Worm (Caenorhabditis elegans) whole organism, young adult: Measurements from ENCODE around the gene sdz-9.

Experiments
- B0261.1 ChIP-seq: sonication (generic microtip); optimal IDR thresholded peaks from 2 replicates; lab custom pipeline; 2016; ENCODE audit warnings: mild to moderate bottlenecking, missing genetic modification characterization, moderate library complexity, missing compliant biosample characterization
- B0336.3 ChIP-seq: fragments of 200-800 bp; sonication (Bioruptor generic); IDR thresholded peaks from 2 replicates; pipeline ENCODE4 v1.3.6; 2022; ENCODE audit warnings: missing genetic modification characterization, missing compliant biosample characterization
- C06A6.2 ChIP-seq: fragments of 200-800 bp; sonication (Bioruptor generic); conservative IDR thresholded peaks from 2 replicates; pipeline ENCODE4 v1.3.6; 2022; ENCODE audit warnings: missing genetic modification characterization, missing compliant biosample characterization
- C17E4.6 ChIP-seq: fragments of 200-800 bp; sonication (Bioruptor generic); IDR thresholded peaks from 2 replicates; pipeline ENCODE4 v1.3.6; 2022; ENCODE audit warnings: missing genetic modification reagents, missing genetic modification characterization, missing compliant biosample characterization
- F33H1.4 ChIP-seq: fragments of 200-800 bp; sonication (Bioruptor generic); IDR thresholded peaks from 2 replicates; pipeline ENCODE4 v1.3.6; 2022; ENCODE audit warnings: missing genetic modification reagents, missing genetic modification characterization, missing compliant biosample characterization
- F37B4.10 ChIP-seq: fragments of 200-800 bp; sonication (Bioruptor generic); IDR thresholded peaks from 2 replicates; pipeline ENCODE4 v1.3.6; 2022; ENCODE audit warnings: missing genetic modification characterization, missing compliant biosample characterization
- F49E8.2 ChIP-seq: sonication (generic microtip); optimal IDR thresholded peaks from 3 replicates; lab custom pipeline; 2017; ENCODE audit warnings: missing genetic modification characterization, mild to moderate bottlenecking, missing compliant biosample characterization, antibody characterized with exemption, moderate library complexity; ENCODE audit not compliant: insufficient read depth
- F55B11.4 ChIP-seq: sonication (generic microtip); optimal IDR thresholded peaks from 2 replicates; lab custom pipeline; 2016; ENCODE audit warnings: missing compliant biosample characterization, missing genetic modification characterization, borderline replicate concordance; ENCODE audit not compliant: insufficient read depth
- F57A8.1 ChIP-seq: fragments of 200-800 bp; sonication (Bioruptor generic); optimal IDR thresholded peaks from 2 replicates; lab custom pipeline; 2018; ENCODE audit warnings: mild to moderate bottlenecking, missing genetic modification characterization, moderate library complexity, missing compliant biosample characterization
- K11D2.4 ChIP-seq: fragments of 200-800 bp; sonication (Bioruptor generic); IDR thresholded peaks from 2 replicates; pipeline ENCODE4 v1.3.6; 2022; ENCODE audit warnings: missing genetic modification reagents, missing genetic modification characterization, missing compliant biosample characterization
- Y67H2A.10 ChIP-seq: fragments of 200-800 bp; sonication (Bioruptor generic); conservative IDR thresholded peaks from 2 replicates; pipeline ENCODE4 v1.3.6; 2022; ENCODE audit warnings: missing genetic modification reagents, missing genetic modification characterization, missing compliant biosample characterization
- Y79H2A.3 ChIP-seq: fragments of 200-800 bp; sonication (Bioruptor generic); conservative IDR thresholded peaks from 2 replicates; pipeline ENCODE4 v1.3.6; 2022; ENCODE audit warnings: missing genetic modification reagents, missing genetic modification characterization, missing compliant biosample characterization
- Y95B8A.8 ChIP-seq: fragments of 200-800 bp; sonication (Bioruptor generic); IDR thresholded peaks from 2 replicates; pipeline ENCODE4 v1.3.6; 2022; ENCODE audit warnings: missing genetic modification reagents, missing genetic modification characterization, missing compliant biosample characterization
- ZK185.1 ChIP-seq: sonication (generic microtip); optimal IDR thresholded peaks from 2 replicates; lab custom pipeline; 2016; ENCODE audit warnings: mild to moderate bottlenecking, missing genetic modification characterization, missing compliant biosample characterization; ENCODE audit not compliant: poor library complexity, severe bottlenecking
- ccch-3 ChIP-seq: fragments of 200-800 bp; sonication (Bioruptor generic); optimal IDR thresholded peaks from 2 replicates; lab custom pipeline; 2018; ENCODE audit warnings: mild to moderate bottlenecking, missing genetic modification characterization, missing compliant biosample characterization
- dpl-1 ChIP-seq: fragments of 150-350 bp; optimal IDR thresholded peaks from 2 replicates; lab custom pipeline; 2014; ENCODE audit warnings: missing biosample characterization, missing genetic modification reagents, missing genetic modification characterization
- egl-18 ChIP-seq: fragments of 200-800 bp; sonication (Bioruptor generic); IDR thresholded peaks from 2 replicates; pipeline ENCODE4 v1.3.6; 2022; ENCODE audit warnings: missing genetic modification reagents, missing genetic modification characterization, missing compliant biosample characterization
- ekl-4 ChIP-seq: fragments of 200-800 bp; sonication (Bioruptor generic); IDR thresholded peaks from 2 replicates; pipeline ENCODE4 v1.3.6; 2022; ENCODE audit warnings: missing genetic modification reagents, missing genetic modification characterization, missing compliant biosample characterization
- gei-17 ChIP-seq: fragments of 200-800 bp; sonication (Bioruptor generic); optimal IDR thresholded peaks from 2 replicates; lab custom pipeline; 2018; ENCODE audit warnings: mild to moderate bottlenecking, missing genetic modification characterization, missing compliant biosample characterization
- hlh-26 ChIP-seq: fragments of 200-800 bp; sonication (Bioruptor generic); conservative IDR thresholded peaks from 2 replicates; pipeline ENCODE4 v1.3.6; 2022; ENCODE audit warnings: missing genetic modification reagents, missing genetic modification characterization, missing compliant biosample characterization
- hrde-1 ChIP-seq: sonication (generic microtip); optimal IDR thresholded peaks from 2 replicates; lab custom pipeline; 2016; ENCODE audit warnings: missing genetic modification characterization, mild to moderate bottlenecking, missing compliant biosample characterization, moderate library complexity, missing genotype, missing genetic modification reagents, borderline replicate concordance
- lag-1 ChIP-seq: fragments of 200-800 bp; sonication (Bioruptor generic); IDR thresholded peaks from 2 replicates; pipeline ENCODE4 v1.3.6; 2022; ENCODE audit warnings: missing genetic modification reagents, missing genetic modification characterization, missing compliant biosample characterization
- lin-54 ChIP-seq: fragments of 200-800 bp; sonication (Bioruptor generic); optimal IDR thresholded peaks from 2 replicates; lab custom pipeline; 2018; ENCODE audit warnings: mild to moderate bottlenecking, missing genetic modification characterization, missing compliant biosample characterization
- lsl-1 ChIP-seq: fragments of 200-800 bp; sonication (Bioruptor generic); optimal IDR thresholded peaks from 2 replicates; lab custom pipeline; 2018; ENCODE audit warnings: mild to moderate bottlenecking, missing genetic modification characterization, moderate library complexity, missing compliant biosample characterization
- mel-28 ChIP-seq: sonication (generic microtip); optimal IDR thresholded peaks from 2 replicates; lab custom pipeline; 2016; ENCODE audit warnings: borderline replicate concordance, mild to moderate bottlenecking, missing genetic modification characterization, missing compliant biosample characterization
- nfya-1 ChIP-seq: sonication (generic microtip); optimal IDR thresholded peaks from 2 replicates; lab custom pipeline; 2017; ENCODE audit warnings: antibody characterized with exemption, missing compliant biosample characterization, missing genetic modification characterization, borderline replicate concordance; ENCODE audit not compliant: insufficient read depth
- rcor-1 ChIP-seq: fragments of 200-800 bp; sonication (Bioruptor generic); IDR thresholded peaks from 2 replicates; pipeline ENCODE4 v1.3.6; 2022; ENCODE audit warnings: missing genetic modification reagents, missing genetic modification characterization, missing compliant biosample characterization
- sdz-38 ChIP-seq: sonication (generic microtip); optimal IDR thresholded peaks from 2 replicates; lab custom pipeline; 2016; ENCODE audit warnings: missing genotype, missing genetic modification characterization, missing compliant biosample characterization
- snpc-4 ChIP-seq, 5 experiments: fragments of 150-350 bp in 1 of 5; sonication (generic microtip) in 4 of 5; optimal IDR thresholded peaks; 2 replicates each; lab custom pipeline; 2014 to 2018; ENCODE audit warnings: missing genetic modification characterization in 5 of 5, missing biosample characterization in 3 of 5, antibody characterized with exemption in 2 of 5, mild to moderate bottlenecking in 2 of 5, missing compliant biosample characterization in 2 of 5, missing genotype in 2 of 5, moderate library complexity in 2 of 5, missing genetic modification reagents in 1 of 5
- somi-1 ChIP-seq: fragments of 200-800 bp; sonication (Bioruptor generic); optimal IDR thresholded peaks from 2 replicates; lab custom pipeline; 2018; ENCODE audit warnings: mild to moderate bottlenecking, missing genetic modification characterization, missing compliant biosample characterization
- tbx-9 ChIP-seq: sonication (generic microtip); optimal IDR thresholded peaks from 2 replicates; lab custom pipeline; 2016; ENCODE audit warnings: borderline replicate concordance, missing genetic modification characterization, inconsistent platforms, missing compliant biosample characterization
- unc-62 ChIP-seq: fragments of 150-350 bp; optimal IDR thresholded peaks from 2 replicates; lab custom pipeline; 2014; ENCODE audit warnings: missing biosample characterization, missing genetic modification reagents, missing genetic modification characterization
- ztf-18 ChIP-seq: sonication (generic microtip); optimal IDR thresholded peaks from 2 replicates; lab custom pipeline; 2016; ENCODE audit warnings: missing genotype, mild to moderate bottlenecking, missing genetic modification characterization, missing compliant biosample characterization
- ztf-22 ChIP-seq: fragments of 200-800 bp; sonication (Bioruptor generic); optimal IDR thresholded peaks from 2 replicates; lab custom pipeline; 2018; ENCODE audit warnings: mild to moderate bottlenecking, missing genetic modification characterization, moderate library complexity, missing compliant biosample characterization
- ztf-26 ChIP-seq: sonication (generic microtip); optimal IDR thresholded peaks from 2 replicates; lab custom pipeline; 2017; ENCODE audit warnings: missing genetic modification characterization, missing compliant biosample characterization

Gene sdz-9

DNA sequence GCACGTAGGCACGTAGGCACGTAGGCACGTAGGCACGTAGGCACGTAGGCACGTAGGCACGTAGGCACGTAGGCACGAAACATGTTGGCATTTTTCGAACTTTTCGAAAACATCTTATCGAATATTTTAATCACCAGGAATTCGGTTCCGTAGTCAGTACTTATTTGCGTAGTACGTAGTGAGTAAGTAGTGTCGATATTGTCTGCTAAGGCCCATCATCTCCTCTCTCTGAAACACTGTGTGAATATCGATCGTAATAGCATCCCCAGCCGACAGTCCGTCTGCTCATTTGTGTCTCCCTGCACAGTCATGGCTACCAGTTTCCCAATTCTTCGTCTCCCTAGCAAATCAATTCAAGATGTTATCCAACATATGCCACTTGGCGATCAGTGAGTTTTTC, 11.3 kb downstream of the sdz-9 start, which contains the start of gene fbxb-106:
Gene fbxb-106, plus strand, starts transcription at position 301 of the 400 bp plus-strand sequence.
- TF ChIP-seq mel-28 (tag; lab: Kevin White, UChicago): no peak
- TF ChIP-seq Y95B8A.8 (GFP tag; lab: Robert Waterston, UW): no peak
- no peak for TF ChIP-seq rcor-1 (GFP tag; lab: Robert Waterston, UW)
- TF ChIP-seq somi-1 (GFP tag; lab: Kevin White, UChicago): no peak
- no peak for TF ChIP-seq Y67H2A.10 (GFP tag; lab: Robert Waterston, UW)
- no peak for TF ChIP-seq gei-17
- no peak for TF ChIP-seq hrde-1 (tag; lab: Kevin White, UChicago)
- TF ChIP-seq egl-18 (GFP tag; lab: Robert Waterston, UW): no peak
- TF ChIP-seq F33H1.4 (GFP tag; lab: Robert Waterston, UW): no peak
- no peak for TF ChIP-seq dpl-1 (GFP tag; lab: Kevin White, UChicago)
- TF ChIP-seq hlh-26 (GFP tag; lab: Robert Waterston, UW): no peak
- TF ChIP-seq K11D2.4 (GFP tag; lab: Robert Waterston, UW): no peak
- no peak for TF ChIP-seq lsl-1 (GFP tag; lab: Kevin White, UChicago)
- TF ChIP-seq ccch-3 (GFP tag; lab: Kevin White, UChicago): no peak
- TF ChIP-seq ztf-26 (tag; lab: Kevin White, UChicago): no peak
- TF ChIP-seq unc-62 (GFP tag; lab: Kevin White, UChicago): no peak
- no peak for TF ChIP-seq B0261.1
- TF ChIP-seq snpc-4 (GFP tag; optimal IDR thresholded peaks at IDR 0.05; lab: Kevin White, UChicago): no peak
- no peak for TF ChIP-seq snpc-4 (tag; optimal IDR thresholded peaks at IDR 0.05; lab: Kevin White, UChicago)
- no peak for TF ChIP-seq ekl-4 (GFP tag; lab: Robert Waterston, UW)
- TF ChIP-seq, all 124 proteins: peak for 0

DNA sequence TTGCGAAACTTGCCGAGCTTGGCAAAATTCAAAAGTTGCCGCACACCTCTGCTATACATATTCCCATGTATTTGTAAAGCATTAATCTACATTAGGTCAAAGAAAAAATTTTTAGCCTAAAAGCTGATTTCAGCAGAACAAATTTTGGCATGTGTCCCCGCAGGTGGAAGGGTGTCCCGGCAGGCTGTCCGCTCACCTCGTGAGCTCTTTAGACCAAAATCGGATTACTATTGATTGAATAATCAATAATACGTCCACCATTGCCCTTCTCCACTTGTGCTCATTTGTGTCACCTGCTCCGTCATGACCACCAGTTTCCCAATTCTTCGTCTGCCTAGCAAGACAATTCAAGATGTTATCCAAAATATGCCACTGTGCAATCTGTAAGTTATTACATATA, 15.0 kb downstream of the sdz-9 start, which contains the start of gene fbxb-107:
Gene fbxb-107, plus strand, starts transcription at position 297 of the 400 bp plus-strand sequence.
- TF ChIP-seq ZK185.1 (no peak), F55B11.4 (tag; lab: Kevin White, UChicago) (no peak), nfya-1 (tag; lab: Kevin White, UChicago) (no peak), gei-17 (no peak), Y79H2A.3 (GFP tag; lab: Robert Waterston, UW) (no peak), C06A6.2 (no peak), F57A8.1 (GFP tag; lab: Kevin White, UChicago) (no peak), tbx-9 (no peak), lag-1 (no peak), F37B4.10 (GFP tag; lab: Robert Waterston, UW) (no peak)

DNA sequence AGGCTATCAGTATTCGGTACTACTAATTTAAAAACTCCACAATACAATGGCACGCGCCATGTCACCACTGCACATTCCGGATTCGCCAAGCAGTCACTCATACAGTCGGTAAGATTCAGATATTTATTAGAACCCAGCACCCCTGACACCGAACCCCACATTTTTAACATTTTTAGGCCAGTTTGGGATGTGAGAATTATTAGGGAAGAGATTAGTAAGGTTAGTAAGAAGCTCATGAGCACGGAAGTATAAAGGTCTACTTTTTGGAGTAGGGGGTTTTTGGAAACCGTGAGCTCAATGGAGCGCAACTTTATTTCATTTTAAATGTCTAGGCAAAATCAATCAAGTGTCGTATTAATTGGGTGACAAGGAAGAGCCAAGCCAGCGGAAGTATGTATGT, 15.5 kb downstream of the sdz-9 start, which contains the start of gene F29A7.8:
Gene F29A7.8, minus strand, starts transcription at position 101 of the 400 bp plus-strand sequence.
- TF ChIP-seq sdz-38 (tag; lab: Kevin White, UChicago): no peak
- no peak for TF ChIP-seq gei-17
- no peak for TF ChIP-seq ztf-22 (GFP tag; lab: Kevin White, UChicago)
- TF ChIP-seq F49E8.2: no peak
- no peak for TF ChIP-seq C17E4.6
- no peak for TF ChIP-seq lin-54 (GFP tag; lab: Kevin White, UChicago)

DNA sequence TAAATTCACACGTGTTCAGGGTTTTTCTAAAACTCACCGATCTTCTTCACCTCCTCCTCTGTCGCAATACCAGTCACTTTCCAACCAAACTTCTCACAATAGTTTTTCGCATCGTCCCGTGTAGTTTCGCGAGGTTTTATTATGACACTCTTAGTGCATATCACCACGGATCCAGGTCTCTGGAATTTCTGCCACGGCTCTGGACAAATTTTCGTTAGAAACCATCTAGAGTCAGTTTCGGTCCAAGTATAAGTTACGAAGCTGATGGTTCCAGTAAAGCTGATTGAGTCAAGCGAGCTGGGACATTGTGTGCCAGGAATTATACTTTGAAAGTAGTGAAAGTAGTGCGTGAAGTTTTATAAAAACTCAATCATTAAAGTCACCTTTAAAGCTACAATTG, 17.1 kb downstream of the sdz-9 start:
- TF ChIP-seq ccch-3 (GFP tag; lab: Kevin White, UChicago) (no peak), ztf-18 (tag; lab: Kevin White, UChicago) (no peak), B0336.3 (GFP tag; lab: Robert Waterston, UW) (no peak)
